Worm (Caenorhabditis elegans): ENCODE results near the gene F13D11.3.

Gene F13D11.3

ce11 chrX:5780672-5781182 lies 25.0 kb downstream of the F13D11.3 start, which contains the start of gene sft-4:
sft-4 (minus strand) TSS chrX:5780722.
- TF ChIP-seq hmg-4 (GFP tag; optimal IDR thresholded peaks at IDR 0.05) = no peak
- TF ChIP-seq ets-7 (tag; optimal IDR thresholded peaks at IDR 0.05) = no peak
- TF ChIP-seq ceh-36 (tag; optimal IDR thresholded peaks at IDR 0.05) = no peak
- no peak for TF ChIP-seq flt-1 (GFP tag; IDR thresholded peaks at IDR 0.05)
- no peak for TF ChIP-seq ama-1 (optimal IDR thresholded peaks at IDR 0.05)
- TF ChIP-seq F13C5.2 (tag; optimal IDR thresholded peaks at IDR 0.05) = no peak
- no peak for TF ChIP-seq tbx-11 (GFP tag; IDR thresholded peaks at IDR 0.05)
- no peak for TF ChIP-seq B0310.2 (tag; optimal IDR thresholded peaks at IDR 0.05)
- TF ChIP-seq hmbx-1 (tag; optimal IDR thresholded peaks at IDR 0.05) = no peak
- TF ChIP-seq tra-4 (tag; optimal IDR thresholded peaks at IDR 0.05) = no peak
- TF ChIP-seq hnd-1 (tag; optimal IDR thresholded peaks at IDR 0.05) = no peak
- TF ChIP-seq pes-1 (GFP tag; IDR thresholded peaks at IDR 0.05) = no peak

DNA sequence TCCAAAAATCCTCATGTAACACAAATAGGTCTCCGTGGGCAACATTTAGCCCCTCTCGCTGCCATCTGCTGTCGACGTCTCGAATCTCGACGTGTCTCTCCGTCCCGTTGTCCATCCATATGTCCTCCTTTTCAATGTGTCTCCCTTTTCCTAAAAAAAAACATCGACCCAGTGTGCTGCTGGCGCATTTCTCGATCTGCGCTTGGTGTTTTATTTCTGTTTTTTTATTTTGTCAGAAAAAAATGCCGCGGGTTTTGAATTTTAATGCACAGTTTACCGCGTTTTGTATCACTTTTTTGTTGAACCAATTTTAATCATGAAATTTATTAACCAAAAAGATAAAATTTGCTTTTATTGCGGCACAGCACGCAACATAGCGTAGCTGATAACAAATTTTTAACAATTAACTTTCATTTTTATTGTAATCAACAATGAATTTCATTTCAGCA lies 29.9 kb downstream of the F13D11.3 start:
- TF ChIP-seq aly-1 (tag; optimal IDR thresholded peaks at IDR 0.05) = peak; percentile 63
- TF ChIP-seq B0310.2 (tag; optimal IDR thresholded peaks at IDR 0.05) = no peak
- peak; percentile 7; the same call in 1 of the 2 replicates for TF ChIP-seq pes-1 (GFP tag; IDR thresholded peaks at IDR 0.05)
- TF ChIP-seq sea-1 (GFP tag; conservative IDR thresholded peaks at IDR 0.05) = 0 out of 2 replicates have a peak, but pooled peaks have one; percentile 26
- TF ChIP-seq tbx-37 (GFP tag; conservative IDR thresholded peaks at IDR 0.05) = no peak
- peak; percentile 59 for TF ChIP-seq F13C5.2 (tag; optimal IDR thresholded peaks at IDR 0.05)
- peak; percentile 33 for TF ChIP-seq hmg-4 (GFP tag; optimal IDR thresholded peaks at IDR 0.05)

DNA sequence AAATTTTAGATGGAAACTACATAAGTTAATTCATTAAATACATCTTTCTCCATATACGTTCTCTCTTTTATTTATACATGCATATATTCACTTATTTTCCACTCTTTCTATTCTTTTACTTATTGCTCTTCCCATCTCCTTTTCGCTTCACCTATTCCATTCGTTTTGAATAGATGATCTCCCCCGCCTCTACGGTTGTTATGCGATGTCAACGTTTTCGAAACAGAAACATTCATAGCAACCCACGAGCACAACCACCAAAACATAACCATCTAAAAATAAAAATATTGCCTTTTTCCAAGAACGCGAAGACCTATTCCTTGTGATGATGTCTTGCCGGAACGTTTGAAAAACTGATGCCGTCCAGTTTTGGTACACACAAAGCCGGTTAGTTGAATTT lies 32.3 kb downstream of the F13D11.3 start, which contains the start of gene sym-3:
Gene sym-3, plus strand, starts transcription at position 301 of the 400 bp plus-strand sequence.
- TF ChIP-seq ceh-36 (tag; optimal IDR thresholded peaks at IDR 0.05) = no peak
- no peak for TF ChIP-seq pes-1 (GFP tag; IDR thresholded peaks at IDR 0.05)
- TF ChIP-seq aly-1 (tag; optimal IDR thresholded peaks at IDR 0.05) = no peak
- TF ChIP-seq F13C5.2 (tag; optimal IDR thresholded peaks at IDR 0.05) = no peak
- no peak for TF ChIP-seq hnd-1 (tag; optimal IDR thresholded peaks at IDR 0.05)
- no peak for TF ChIP-seq ets-7 (tag; optimal IDR thresholded peaks at IDR 0.05)
- TF ChIP-seq ama-1 (optimal IDR thresholded peaks at IDR 0.05) = no peak
- TF ChIP-seq flt-1 (GFP tag; IDR thresholded peaks at IDR 0.05) = no peak
- TF ChIP-seq tbx-37 (GFP tag; conservative IDR thresholded peaks at IDR 0.05) = no peak
- no peak for TF ChIP-seq B0310.2 (tag; optimal IDR thresholded peaks at IDR 0.05)
- TF ChIP-seq tbx-11 (GFP tag; IDR thresholded peaks at IDR 0.05) = no peak

- TF ChIP-seq ets-7 (tag; optimal IDR thresholded peaks at IDR 0.05) (no peak), flt-1 (GFP tag; IDR thresholded peaks at IDR 0.05) (no peak), ama-1 (optimal IDR thresholded peaks at IDR 0.05) (no peak), ceh-36 (tag; optimal IDR thresholded peaks at IDR 0.05) (no peak), tbx-11 (GFP tag; IDR thresholded peaks at IDR 0.05) (no peak), hnd-1 (tag; optimal IDR thresholded peaks at IDR 0.05) (no peak), B0310.2 (tag; optimal IDR thresholded peaks at IDR 0.05) (no peak), sea-1 (GFP tag; conservative IDR thresholded peaks at IDR 0.05) (no peak), scrt-1 (GFP tag; IDR thresholded peaks at IDR 0.05) (no peak), hmbx-1 (tag; optimal IDR thresholded peaks at IDR 0.05) (no peak), hmg-4 (GFP tag; optimal IDR thresholded peaks at IDR 0.05) (no peak), aly-1 (tag; optimal IDR thresholded peaks at IDR 0.05) (no peak), tra-4 (tag; optimal IDR thresholded peaks at IDR 0.05) (no peak), ceh-13 (GFP tag; optimal IDR thresholded peaks at IDR 0.05) (no peak)
These were observed 33.1 kb downstream of the F13D11.3 start for ce11 chrX:5772538-5773154.

ce11 chrX:5770648-5771047 lies 35.1 kb downstream of the F13D11.3 start, which contains the start of gene C54H2.4:
C54H2.4 (minus strand) TSS chrX:5770748.
- TF ChIP-seq tbx-37 (GFP tag; conservative IDR thresholded peaks at IDR 0.05) (no peak), sea-1 (GFP tag; conservative IDR thresholded peaks at IDR 0.05) (no peak), hnd-1 (tag; optimal IDR thresholded peaks at IDR 0.05) (no peak), hmg-4 (GFP tag; optimal IDR thresholded peaks at IDR 0.05) (no peak), tra-4 (tag; optimal IDR thresholded peaks at IDR 0.05) (no peak), aly-1 (tag; optimal IDR thresholded peaks at IDR 0.05) (no peak), ceh-13 (GFP tag; optimal IDR thresholded peaks at IDR 0.05) (no peak), ama-1 (optimal IDR thresholded peaks at IDR 0.05) (no peak), B0310.2 (tag; optimal IDR thresholded peaks at IDR 0.05) (no peak), pes-1 (GFP tag; IDR thresholded peaks at IDR 0.05) (no peak), F13C5.2 (tag; optimal IDR thresholded peaks at IDR 0.05) (no peak), tbx-11 (GFP tag; IDR thresholded peaks at IDR 0.05) (no peak), flt-1 (GFP tag; IDR thresholded peaks at IDR 0.05) (no peak), ets-7 (tag; optimal IDR thresholded peaks at IDR 0.05) (no peak), ceh-36 (tag; optimal IDR thresholded peaks at IDR 0.05) (no peak)

ce11 chrX:5764739-5765138 lies 41.0 kb downstream of the F13D11.3 start:
- TF ChIP-seq ets-7 (tag; optimal IDR thresholded peaks at IDR 0.05) (no peak), flt-1 (GFP tag; IDR thresholded peaks at IDR 0.05) (no peak), ceh-13 (GFP tag; optimal IDR thresholded peaks at IDR 0.05) (no peak), aly-1 (tag; optimal IDR thresholded peaks at IDR 0.05) (peak; percentile 50), hmg-4 (GFP tag; optimal IDR thresholded peaks at IDR 0.05) (peak; percentile 70), tbx-37 (GFP tag; conservative IDR thresholded peaks at IDR 0.05) (no peak), hmbx-1 (tag; optimal IDR thresholded peaks at IDR 0.05) (no peak), pes-1 (GFP tag; IDR thresholded peaks at IDR 0.05) (peak; percentile 24; the same call in 1 of the 2 replicates)

- TF ChIP-seq tbx-37 (GFP tag; conservative IDR thresholded peaks at IDR 0.05) (no peak), ama-1 (optimal IDR thresholded peaks at IDR 0.05) (no peak), pes-1 (GFP tag; IDR thresholded peaks at IDR 0.05) (no peak; the same call in 1 of the 2 replicates), ceh-36 (tag; optimal IDR thresholded peaks at IDR 0.05) (no peak), hmbx-1 (tag; optimal IDR thresholded peaks at IDR 0.05) (no peak), aly-1 (tag; optimal IDR thresholded peaks at IDR 0.05) (no peak), flt-1 (GFP tag; IDR thresholded peaks at IDR 0.05) (0 out of 2 replicates have a peak, but pooled peaks have one; percentile 4), F13C5.2 (tag; optimal IDR thresholded peaks at IDR 0.05) (peak; percentile 26), hnd-1 (tag; optimal IDR thresholded peaks at IDR 0.05) (no peak), hmg-4 (GFP tag; optimal IDR thresholded peaks at IDR 0.05) (peak; percentile 59), tra-4 (tag; optimal IDR thresholded peaks at IDR 0.05) (no peak), scrt-1 (GFP tag; IDR thresholded peaks at IDR 0.05) (no peak), tbx-11 (GFP tag; IDR thresholded peaks at IDR 0.05) (no peak), ceh-13 (GFP tag; optimal IDR thresholded peaks at IDR 0.05) (no peak), sea-1 (GFP tag; conservative IDR thresholded peaks at IDR 0.05) (0 out of 2 replicates have a peak, but pooled peaks have one; percentile 55), B0310.2 (tag; optimal IDR thresholded peaks at IDR 0.05) (no peak), ets-7 (tag; optimal IDR thresholded peaks at IDR 0.05) (no peak)
These were observed 41.8 kb downstream of the F13D11.3 start for ce11 chrX:5763904-5764303.

All from whole organism, early embryonic.